1 fruit fly cellular context compared by ENCODE assay signal in genomic region chrX:7299399-7300355, dm6.
TF ChIP-seq lines count a peak whose summit lies in the region.

No protein-coding gene starts in this region.

TF ChIP-seq in whole organism, embryonic, 481 proteins besides CTCF, POLR2A, EP300 and RAD21 (continued from another document and continues in another):
- no peak for TF ChIP-seq CG14667 (GFP tag; IDR thresholded peaks at IDR 0.05; lab: Robert Waterston, UW)
- TF ChIP-seq pros (GFP tag; optimal IDR thresholded peaks at IDR 0.05; lab: Kevin White, UChicago) = no peak
- TF ChIP-seq corto (GFP tag; optimal IDR thresholded peaks at IDR 0.05; lab: Kevin White, UChicago) = no peak
- TF ChIP-seq Ssrp (tag; optimal IDR thresholded peaks at IDR 0.05; lab: Kevin White, UChicago) = peak; percentile 24
- peak; percentile 53 for TF ChIP-seq Dip3 (GFP tag; optimal IDR thresholded peaks at IDR 0.05; lab: Kevin White, UChicago)
- TF ChIP-seq tup (GFP tag; optimal IDR thresholded peaks at IDR 0.05; lab: Kevin White, UChicago) = no peak
- TF ChIP-seq dmrt11E (tag; optimal IDR thresholded peaks at IDR 0.05; lab: Kevin White, UChicago) = peak; percentile 18
- TF ChIP-seq CG34224 (GFP tag; IDR thresholded peaks at IDR 0.05; lab: Robert Waterston, UW; ENCODE audit: partially characterized antibody) = no peak; the same call in 2 of the 3 replicates
- peak; percentile 68 for TF ChIP-seq lab (GFP tag; optimal IDR thresholded peaks at IDR 0.05; lab: Kevin White, UChicago)
- no peak for TF ChIP-seq h (optimal IDR thresholded peaks at IDR 0.05; lab: Kevin White, UChicago)
- no peak for TF ChIP-seq NFAT (GFP tag; IDR thresholded peaks at IDR 0.05; lab: Robert Waterston, UW)
- TF ChIP-seq nom (GFP tag; optimal IDR thresholded peaks at IDR 0.05; lab: Kevin White, UChicago) = no peak
- TF ChIP-seq CG15073 (GFP tag; optimal IDR thresholded peaks at IDR 0.05; lab: Kevin White, UChicago) = peak; percentile 1
- TF ChIP-seq CG6791 (GFP tag; IDR thresholded peaks at IDR 0.05; lab: Robert Waterston, UW; ENCODE audit: partially characterized antibody) = no peak
- TF ChIP-seq tin (GFP tag; optimal IDR thresholded peaks at IDR 0.05; lab: Kevin White, UChicago) = peak; percentile 29
- peak; percentile 8 for TF ChIP-seq Chrac-16 (GFP tag; optimal IDR thresholded peaks at IDR 0.05; lab: Kevin White, UChicago)
- no peak for TF ChIP-seq pb (GFP tag; optimal IDR thresholded peaks at IDR 0.05; lab: Kevin White, UChicago)
- 0 out of 2 replicates have a peak, but pooled peaks have one; percentile 27 for TF ChIP-seq CG4404 (GFP tag; IDR thresholded peaks at IDR 0.05; lab: Robert Waterston, UW)
- no peak for TF ChIP-seq YL-1 (GFP tag; optimal IDR thresholded peaks at IDR 0.05; lab: Kevin White, UChicago)
- TF ChIP-seq lola (GFP tag; optimal IDR thresholded peaks at IDR 0.05; lab: Kevin White, UChicago) = peak in 1 of 3 experiments; percentile 25
- TF ChIP-seq H15 (GFP tag; IDR thresholded peaks at IDR 0.05; lab: Robert Waterston, UW) = peak; percentile 26; the same call in 1 of the 3 replicates
- TF ChIP-seq inv (GFP tag; IDR thresholded peaks at IDR 0.05; lab: Robert Waterston, UW; ENCODE audit: partially characterized antibody) = no peak
- TF ChIP-seq MTF-1 (GFP tag; optimal IDR thresholded peaks at IDR 0.05; lab: Kevin White, UChicago; ENCODE audit: borderline replicate concordance) = no peak
- peak; percentile 48 for TF ChIP-seq Hmr (GFP tag; optimal IDR thresholded peaks at IDR 0.05; lab: Kevin White, UChicago)
- no peak for TF ChIP-seq ash1 (GFP tag; optimal IDR thresholded peaks at IDR 0.05; lab: Kevin White, UChicago)
- no peak for TF ChIP-seq B-H2 (GFP tag; optimal IDR thresholded peaks at IDR 0.05; lab: Kevin White, UChicago)
- TF ChIP-seq row (GFP tag; IDR thresholded peaks at IDR 0.05; lab: Robert Waterston, UW) = peak; percentile 62
- TF ChIP-seq CG3847 (GFP tag; IDR thresholded peaks at IDR 0.05; lab: Robert Waterston, UW) = 0 out of 2 replicates have a peak, but pooled peaks have one; percentile 27
- TF ChIP-seq yki (optimal IDR thresholded peaks at IDR 0.05; lab: Kevin White, UChicago) = peak; percentile 26
- no peak for TF ChIP-seq CG2202 (tag; optimal IDR thresholded peaks at IDR 0.05; lab: Kevin White, UChicago)
- no peak for TF ChIP-seq BEAF-32 (GFP tag; optimal IDR thresholded peaks at IDR 0.05; lab: Kevin White, UChicago)
- no peak; the same call in 1 of the 2 replicates for TF ChIP-seq CG17328 (GFP tag; IDR thresholded peaks at IDR 0.05; lab: Robert Waterston, UW)
- TF ChIP-seq Camta (GFP tag; optimal IDR thresholded peaks at IDR 0.05; lab: Kevin White, UChicago) = no peak
- no peak for TF ChIP-seq sens-2 (GFP tag; IDR thresholded peaks at IDR 0.05; lab: Robert Waterston, UW)
- no peak for TF ChIP-seq Dad (GFP tag; optimal IDR thresholded peaks at IDR 0.05; lab: Kevin White, UChicago)
- peak; percentile 52 for TF ChIP-seq kay (GFP tag; optimal IDR thresholded peaks at IDR 0.05; lab: Kevin White, UChicago)
- no peak for TF ChIP-seq CkIIα-i1 (GFP tag; IDR thresholded peaks at IDR 0.05; lab: Robert Waterston, UW)
- peak; percentile 22 for TF ChIP-seq CG4820 (GFP tag; optimal IDR thresholded peaks at IDR 0.05; lab: Kevin White, UChicago)
- no peak for TF ChIP-seq ro (GFP tag; IDR thresholded peaks at IDR 0.05; lab: Robert Waterston, UW)
- TF ChIP-seq hth (optimal IDR thresholded peaks at IDR 0.05; lab: Kevin White, UChicago) = no peak
- TF ChIP-seq mld (GFP tag; IDR thresholded peaks at IDR 0.05; lab: Robert Waterston, UW; ENCODE audit: partially characterized antibody) = no peak
- no peak for TF ChIP-seq Doc2 (GFP tag; IDR thresholded peaks at IDR 0.05; lab: Robert Waterston, UW)
- peak; percentile 9; the same call in 1 of the 2 replicates for TF ChIP-seq ato (GFP tag; IDR thresholded peaks at IDR 0.05; lab: Robert Waterston, UW; ENCODE audit: partially characterized antibody)
- peak; percentile 18 for TF ChIP-seq CG16815 (GFP tag; optimal IDR thresholded peaks at IDR 0.05; lab: Kevin White, UChicago)
- peak; percentile 63 for TF ChIP-seq esg (GFP tag; conservative IDR thresholded peaks at IDR 0.05; lab: Robert Waterston, UW)
- peak; percentile 22 for TF ChIP-seq gcm (GFP tag; optimal IDR thresholded peaks at IDR 0.05; lab: Kevin White, UChicago)
- peak; percentile 72 for TF ChIP-seq CG2120 (GFP tag; optimal IDR thresholded peaks at IDR 0.05; lab: Kevin White, UChicago)
- peak; percentile 52 for TF ChIP-seq Rfx (GFP tag; IDR thresholded peaks at IDR 0.05; lab: Robert Waterston, UW)
- no peak for TF ChIP-seq Usf (GFP tag; optimal IDR thresholded peaks at IDR 0.05; lab: Kevin White, UChicago)
- peak; percentile 67 for TF ChIP-seq Oli (tag; optimal IDR thresholded peaks at IDR 0.05; lab: Kevin White, UChicago)
- no peak for TF ChIP-seq odd (GFP tag; optimal IDR thresholded peaks at IDR 0.05; lab: Kevin White, UChicago)
- TF ChIP-seq CG11456 (GFP tag; IDR thresholded peaks at IDR 0.05; lab: Robert Waterston, UW) = 0 out of 3 replicates have a peak, but pooled peaks have one; percentile 32
- TF ChIP-seq schlank (tag; optimal IDR thresholded peaks at IDR 0.05; lab: Kevin White, UChicago) = no peak
- peak; percentile 41 for TF ChIP-seq tx (GFP tag; optimal IDR thresholded peaks at IDR 0.05; lab: Kevin White, UChicago)
- TF ChIP-seq D19B (GFP tag; optimal IDR thresholded peaks at IDR 0.05; lab: Kevin White, UChicago) = no peak
- TF ChIP-seq CG5953 (GFP tag; IDR thresholded peaks at IDR 0.05; lab: Robert Waterston, UW) = no peak
- TF ChIP-seq ind (GFP tag; optimal IDR thresholded peaks at IDR 0.05; lab: Kevin White, UChicago) = peak; percentile 61
- peak; percentile 92 for TF ChIP-seq cg (GFP tag; optimal IDR thresholded peaks at IDR 0.05; lab: Kevin White, UChicago)
- TF ChIP-seq toy (GFP tag; IDR thresholded peaks at IDR 0.05; lab: Robert Waterston, UW) = no peak
- TF ChIP-seq nerfin-2 (GFP tag; IDR thresholded peaks at IDR 0.05; lab: Robert Waterston, UW; ENCODE audit: partially characterized antibody) = no peak
- no peak for TF ChIP-seq ap (GFP tag; IDR thresholded peaks at IDR 0.05; lab: Robert Waterston, UW)
- TF ChIP-seq CG1603 (tag; optimal IDR thresholded peaks at IDR 0.05; lab: Kevin White, UChicago) = peak; percentile 20
- TF ChIP-seq CG8924 (tag; optimal IDR thresholded peaks at IDR 0.05; lab: Kevin White, UChicago) = peak; percentile 47
- TF ChIP-seq bbx (GFP tag; IDR thresholded peaks at IDR 0.05; lab: Robert Waterston, UW; ENCODE audit: partially characterized antibody) = no peak
- no peak for TF ChIP-seq Oaz (GFP tag; IDR thresholded peaks at IDR 0.05; lab: Robert Waterston, UW)
- TF ChIP-seq CG3163 (GFP tag; optimal IDR thresholded peaks at IDR 0.05; lab: Kevin White, UChicago) = peak; percentile 20
- no peak for TF ChIP-seq ab (GFP tag; optimal IDR thresholded peaks at IDR 0.05; lab: Kevin White, UChicago)
- TF ChIP-seq CG12299 (tag; optimal IDR thresholded peaks at IDR 0.05; lab: Kevin White, UChicago) = no peak
- TF ChIP-seq CG15479 (GFP tag; optimal IDR thresholded peaks at IDR 0.05; lab: Kevin White, UChicago) = no peak
- peak; percentile 26 for TF ChIP-seq CG1602 (GFP tag; optimal IDR thresholded peaks at IDR 0.05; lab: Kevin White, UChicago)
- peak; percentile 62 for TF ChIP-seq phol (tag; optimal IDR thresholded peaks at IDR 0.05; lab: Kevin White, UChicago)
- TF ChIP-seq gce (GFP tag; IDR thresholded peaks at IDR 0.05; lab: Robert Waterston, UW) = no peak; the same call in 2 of the 3 replicates
- no peak; the same call in 1 of the 2 replicates for TF ChIP-seq HLH3B (GFP tag; IDR thresholded peaks at IDR 0.05; lab: Robert Waterston, UW)
- TF ChIP-seq CG17385 (GFP tag; optimal IDR thresholded peaks at IDR 0.05; lab: Kevin White, UChicago) = no peak
- no peak for TF ChIP-seq cato (GFP tag; optimal IDR thresholded peaks at IDR 0.05; lab: Kevin White, UChicago; ENCODE audit: borderline replicate concordance)
- no peak for TF ChIP-seq CG16813 (GFP tag; IDR thresholded peaks at IDR 0.05; lab: Robert Waterston, UW; ENCODE audit: partially characterized antibody)
- no peak for TF ChIP-seq CG10321 (GFP tag; IDR thresholded peaks at IDR 0.05; lab: Robert Waterston, UW)
- TF ChIP-seq CG4424 (GFP tag; optimal IDR thresholded peaks at IDR 0.05; lab: Kevin White, UChicago) = peak; percentile 2
- TF ChIP-seq sr (GFP tag; IDR thresholded peaks at IDR 0.05; lab: Robert Waterston, UW) = peak; percentile 99
- TF ChIP-seq pfk (GFP tag; optimal IDR thresholded peaks at IDR 0.05; lab: Kevin White, UChicago) = no peak
- peak; percentile 36 for TF ChIP-seq ewg (GFP tag; optimal IDR thresholded peaks at IDR 0.05; lab: Kevin White, UChicago)
- no peak for TF ChIP-seq CG16779 (GFP tag; IDR thresholded peaks at IDR 0.05; lab: Robert Waterston, UW)
- no peak for TF ChIP-seq CG12219 (GFP tag; optimal IDR thresholded peaks at IDR 0.05; lab: Kevin White, UChicago)
- peak; percentile 42 for TF ChIP-seq CG18619 (GFP tag; optimal IDR thresholded peaks at IDR 0.05; lab: Kevin White, UChicago)
- TF ChIP-seq CG1233 (GFP tag; optimal IDR thresholded peaks at IDR 0.05; lab: Kevin White, UChicago) = no peak
- TF ChIP-seq aop (GFP tag; IDR thresholded peaks at IDR 0.05; lab: Robert Waterston, UW) = no peak
- TF ChIP-seq vfl (GFP tag; optimal IDR thresholded peaks at IDR 0.05; lab: Kevin White, UChicago) = no peak
- TF ChIP-seq Lhr (GFP tag; optimal IDR thresholded peaks at IDR 0.05; lab: Kevin White, UChicago) = no peak
- TF ChIP-seq ac (GFP tag; optimal IDR thresholded peaks at IDR 0.05; lab: Kevin White, UChicago) = no peak
- TF ChIP-seq peb (GFP tag; IDR thresholded peaks at IDR 0.05; lab: Robert Waterston, UW) = no peak
- TF ChIP-seq CG4730 (GFP tag; IDR thresholded peaks at IDR 0.05; lab: Robert Waterston, UW) = no peak
- TF ChIP-seq CG15696 (tag; optimal IDR thresholded peaks at IDR 0.05; lab: Kevin White, UChicago) = peak; percentile 12
- no peak for TF ChIP-seq Opbp (GFP tag; IDR thresholded peaks at IDR 0.05; lab: Robert Waterston, UW; ENCODE audit: partially characterized antibody)
- no peak for TF ChIP-seq NC2β (GFP tag; optimal IDR thresholded peaks at IDR 0.05; lab: Kevin White, UChicago)
- TF ChIP-seq D (optimal IDR thresholded peaks at IDR 0.05; lab: Kevin White, UChicago) = no peak
- TF ChIP-seq D (GFP tag; optimal IDR thresholded peaks at IDR 0.05; lab: Kevin White, UChicago) = no peak
- TF ChIP-seq CG10654 (GFP tag; optimal IDR thresholded peaks at IDR 0.05; lab: Kevin White, UChicago) = no peak
- no peak for TF ChIP-seq CG9609 (GFP tag; optimal IDR thresholded peaks at IDR 0.05; lab: Kevin White, UChicago)
- TF ChIP-seq Ada2b (GFP tag; IDR thresholded peaks at IDR 0.05; lab: Robert Waterston, UW) = peak; percentile 20; the same call in 1 of the 2 replicates
- no peak for TF ChIP-seq Dref (GFP tag; IDR thresholded peaks at IDR 0.05; lab: Robert Waterston, UW)
- TF ChIP-seq CG13424 (tag; optimal IDR thresholded peaks at IDR 0.05; lab: Kevin White, UChicago) = peak; percentile 66
- peak; percentile 36 for TF ChIP-seq abd-A (tag; optimal IDR thresholded peaks at IDR 0.05; lab: Kevin White, UChicago)
- no peak; the same call in 1 of the 2 replicates for TF ChIP-seq wdn (GFP tag; IDR thresholded peaks at IDR 0.05; lab: Robert Waterston, UW)
- peak; percentile 67 for TF ChIP-seq CG3281 (GFP tag; optimal IDR thresholded peaks at IDR 0.05; lab: Kevin White, UChicago)
- no peak for TF ChIP-seq exex (tag; optimal IDR thresholded peaks at IDR 0.05; lab: Kevin White, UChicago)
- peak; percentile 94 for TF ChIP-seq shn (GFP tag; optimal IDR thresholded peaks at IDR 0.05; lab: Kevin White, UChicago)
- no peak for TF ChIP-seq NC2α (GFP tag; optimal IDR thresholded peaks at IDR 0.05; lab: Kevin White, UChicago)
- no peak for TF ChIP-seq sim (GFP tag; IDR thresholded peaks at IDR 0.05; lab: Robert Waterston, UW)
- TF ChIP-seq Hmx (GFP tag; optimal IDR thresholded peaks at IDR 0.05; lab: Kevin White, UChicago) = no peak
- TF ChIP-seq fru (optimal IDR thresholded peaks at IDR 0.05; lab: Kevin White, UChicago) = no peak
- peak; percentile 31 for TF ChIP-seq vvl (GFP tag; IDR thresholded peaks at IDR 0.05; lab: Robert Waterston, UW)
- peak; percentile 72 for TF ChIP-seq dmrt99B (tag; optimal IDR thresholded peaks at IDR 0.05; lab: Kevin White, UChicago)
- peak; percentile 12 for TF ChIP-seq ATbp (GFP tag; optimal IDR thresholded peaks at IDR 0.05; lab: Kevin White, UChicago)
- no peak for TF ChIP-seq prd (optimal IDR thresholded peaks at IDR 0.05; lab: Kevin White, UChicago)
- peak; percentile 52; the same call in 2 of the 3 replicates for TF ChIP-seq prd (GFP tag; IDR thresholded peaks at IDR 0.05; lab: Robert Waterston, UW)
- TF ChIP-seq CG17829 (tag; optimal IDR thresholded peaks at IDR 0.05; lab: Kevin White, UChicago) = peak; percentile 26
- TF ChIP-seq Abd-B (GFP tag; optimal IDR thresholded peaks at IDR 0.05; lab: Kevin White, UChicago) = no peak
- TF ChIP-seq insv (GFP tag; optimal IDR thresholded peaks at IDR 0.05; lab: Kevin White, UChicago) = no peak
- no peak for TF ChIP-seq CG7987 (GFP tag; optimal IDR thresholded peaks at IDR 0.05; lab: Kevin White, UChicago)
- TF ChIP-seq Ets97D (GFP tag; optimal IDR thresholded peaks at IDR 0.05; lab: Kevin White, UChicago) = no peak
- TF ChIP-seq Hr51 (GFP tag; optimal IDR thresholded peaks at IDR 0.05; lab: Kevin White, UChicago) = peak in 1 of 2 experiments; percentile 70
- no peak for TF ChIP-seq CG32772 (GFP tag; IDR thresholded peaks at IDR 0.05; lab: Robert Waterston, UW)
- TF ChIP-seq CG34376 (GFP tag; optimal IDR thresholded peaks at IDR 0.05; lab: Kevin White, UChicago) = no peak
- TF ChIP-seq CG11723 (GFP tag; optimal IDR thresholded peaks at IDR 0.05; lab: Kevin White, UChicago) = no peak
- TF ChIP-seq CG7928 (GFP tag; optimal IDR thresholded peaks at IDR 0.05; lab: Kevin White, UChicago) = no peak
- peak; percentile 61 for TF ChIP-seq PHDP (tag; optimal IDR thresholded peaks at IDR 0.05; lab: Kevin White, UChicago)
- TF ChIP-seq CG10274 (GFP tag; optimal IDR thresholded peaks at IDR 0.05; lab: Kevin White, UChicago) = peak; percentile 12
- peak; percentile 66 for TF ChIP-seq CG15269 (tag; optimal IDR thresholded peaks at IDR 0.05; lab: Kevin White, UChicago)
- TF ChIP-seq jigr1 (GFP tag; IDR thresholded peaks at IDR 0.05; lab: Robert Waterston, UW) = no peak
- no peak for TF ChIP-seq CG11398 (GFP tag; optimal IDR thresholded peaks at IDR 0.05; lab: Kevin White, UChicago)
- no peak for TF ChIP-seq CG31388 (GFP tag; optimal IDR thresholded peaks at IDR 0.05; lab: Kevin White, UChicago)
- TF ChIP-seq oc (tag; optimal IDR thresholded peaks at IDR 0.05; lab: Kevin White, UChicago) = no peak
- peak; percentile 93 for TF ChIP-seq chinmo (GFP tag; IDR thresholded peaks at IDR 0.05; lab: Robert Waterston, UW; ENCODE audit: partially characterized antibody)
- no peak for TF ChIP-seq trem (tag; optimal IDR thresholded peaks at IDR 0.05; lab: Kevin White, UChicago)
